Fruit fly (Drosophila melanogaster) whole organism, wandering third instar larva: Measurements from ENCODE around the gene Mlp84B.
A peak's percentile ranks its signal among the peaks of the same experiment; 100 is the strongest.

Experiments used
- CG32264 ChIP-seq: fragments of 200-800 bp; sonication (Bioruptor generic); optimal IDR thresholded peaks from 2 replicates; lab custom pipeline; 2016; ENCODE audit warnings: missing biosample characterization, missing genetic modification characterization
- CG9705 ChIP-seq: fragments of 200-800 bp; sonication (Bioruptor generic); optimal IDR thresholded peaks from 2 replicates; lab custom pipeline; 2018; ENCODE audit warnings: missing biosample characterization, mild to moderate bottlenecking, missing genetic modification characterization
- Dfd ChIP-seq: fragments of >200 bp; optimal IDR thresholded peaks from 2 replicates; lab custom pipeline; 2017; ENCODE audit warnings: missing biosample characterization, missing genetic modification characterization
- Dif ChIP-seq: fragments of 200-275, 200-300 bp; sonication (Bioruptor generic); optimal IDR thresholded peaks from 2 replicates; lab custom pipeline; 2018; ENCODE audit warnings: missing biosample characterization, missing genetic modification characterization; ENCODE audit not compliant: partially characterized antibody
- GATAd ChIP-seq: sonication (Bioruptor generic); optimal IDR thresholded peaks from 2 replicates; lab custom pipeline; 2016; ENCODE audit warnings: missing biosample characterization, missing genetic modification characterization
- HLH106 ChIP-seq: fragments of 200-800 bp; optimal IDR thresholded peaks from 3 replicates; lab custom pipeline; 2019; ENCODE audit warnings: missing biosample characterization, mild to moderate bottlenecking, missing genetic modification characterization, moderate library complexity
- Hnf4 ChIP-seq: fragments of 200-800 bp; sonication (Bioruptor generic); optimal IDR thresholded peaks from 2 replicates; lab custom pipeline; 2016; ENCODE audit warnings: missing biosample characterization, mild to moderate bottlenecking, missing genetic modification characterization
- Hr78 ChIP-seq: fragments of >200 bp; optimal IDR thresholded peaks from 2 replicates; lab custom pipeline; 2017; ENCODE audit warnings: missing biosample characterization, missing genetic modification characterization
- Hr83 ChIP-seq: fragments of 200-300 bp; sonication (Bioruptor generic); optimal IDR thresholded peaks from 2 replicates; lab custom pipeline; 2016; ENCODE audit warnings: missing biosample characterization, mild to moderate bottlenecking, missing genetic modification characterization, moderate library complexity; ENCODE audit not compliant: poor library complexity, severe bottlenecking
- Jra ChIP-seq: sonication (Bioruptor generic); optimal IDR thresholded peaks from 2 replicates; lab custom pipeline; 2016; ENCODE audit warnings: missing biosample characterization, missing genetic modification characterization
- Mio ChIP-seq: sonication (Bioruptor generic); optimal IDR thresholded peaks from 2 replicates; lab custom pipeline; 2016; ENCODE audit warnings: missing biosample characterization, missing genetic modification characterization
- Myc ChIP-seq: fragments of >200 bp; optimal IDR thresholded peaks from 2 replicates; lab custom pipeline; 2017
- N ChIP-seq: fragments of >200 bp; optimal IDR thresholded peaks from 2 replicates; lab custom pipeline; 2018; ENCODE audit warnings: missing biosample characterization, missing external identifiers, missing genetic modification characterization
- Rel ChIP-seq, 2 experiments: fragments of 200-800 bp; sonication (Bioruptor generic) in 1 of 2; optimal IDR thresholded peaks; 2 replicates in 1 of 2; 3 replicates in 1 of 2; lab custom pipeline; 2016 to 2019; ENCODE audit warnings: mild to moderate bottlenecking in 2 of 2, missing biosample characterization in 2 of 2, missing genetic modification characterization in 2 of 2, moderate library complexity in 1 of 2
- Sp1 ChIP-seq: fragments of 200-800 bp; sonication (Bioruptor generic); optimal IDR thresholded peaks from 3 replicates; lab custom pipeline; 2019; ENCODE audit warnings: missing biosample characterization, mild to moderate bottlenecking, missing genetic modification characterization, moderate library complexity
- Vsx2 ChIP-seq: fragments of 200-300, 225-300 bp; sonication (Bioruptor generic); optimal IDR thresholded peaks from 2 replicates; lab custom pipeline; 2018; ENCODE audit warnings: missing biosample characterization, missing genetic modification characterization; ENCODE audit not compliant: partially characterized antibody
- brk ChIP-seq: fragments of 200-800 bp; sonication (Bioruptor generic); optimal IDR thresholded peaks from 2 replicates; lab custom pipeline; 2016; ENCODE audit warnings: missing biosample characterization, mild to moderate bottlenecking, missing genetic modification characterization
- dl ChIP-seq, 2 experiments: fragments of 175-275, 200-275 bp in 1 of 2; fragments of 200-275 bp in 1 of 2; sonication (Bioruptor generic); optimal IDR thresholded peaks; lab custom pipeline; 2018; ENCODE audit warnings: mild to moderate bottlenecking in 2 of 2, missing biosample characterization in 2 of 2, missing genetic modification characterization in 2 of 2, moderate library complexity in 2 of 2; ENCODE audit not compliant: partially characterized antibody in 2 of 2, insufficient read depth in 1 of 2
- dmrt93B ChIP-seq: fragments of 200-800 bp; sonication (Bioruptor generic); optimal IDR thresholded peaks from 2 replicates; lab custom pipeline; 2018; ENCODE audit warnings: missing biosample characterization, mild to moderate bottlenecking, missing genetic modification characterization
- ey ChIP-seq: fragments of 200-800 bp; sonication (Bioruptor generic); optimal IDR thresholded peaks from 2 replicates; lab custom pipeline; 2016; ENCODE audit warnings: missing biosample characterization, missing genetic modification characterization
- foxo ChIP-seq, 2 experiments: fragments of 200-800 bp; sonication (Bioruptor generic); optimal IDR thresholded peaks; 2 replicates in 1 of 2; 3 replicates in 1 of 2; lab custom pipeline; 2016 to 2017; ENCODE audit warnings: missing biosample characterization in 2 of 2, missing genetic modification characterization in 2 of 2
- fru ChIP-seq: fragments of 200-800 bp; sonication (Bioruptor generic); optimal IDR thresholded peaks from 3 replicates; lab custom pipeline; 2016; ENCODE audit warnings: missing biosample characterization, mild to moderate bottlenecking, missing genetic modification characterization
- h ChIP-seq: fragments of 200-800 bp; sonication (Bioruptor generic); optimal IDR thresholded peaks from 3 replicates; lab custom pipeline; 2016; ENCODE audit warnings: missing biosample characterization, mild to moderate bottlenecking, missing genetic modification characterization
- jim ChIP-seq: fragments of 175-275, 200-325 bp; sonication (Bioruptor generic); optimal IDR thresholded peaks from 2 replicates; lab custom pipeline; 2016; ENCODE audit warnings: missing biosample characterization, mild to moderate bottlenecking, missing genetic modification characterization
- lola ChIP-seq: fragments of >200 bp; optimal IDR thresholded peaks from 2 replicates; lab custom pipeline; 2017; ENCODE audit warnings: missing biosample characterization, missing genetic modification characterization
- pan ChIP-seq: fragments of >200 bp; optimal IDR thresholded peaks from 2 replicates; lab custom pipeline; 2017
- psq ChIP-seq: fragments of 200-800 bp; sonication (Bioruptor generic); optimal IDR thresholded peaks from 3 replicates; lab custom pipeline; 2017; ENCODE audit warnings: missing biosample characterization, mild to moderate bottlenecking, missing genetic modification characterization, moderate library complexity
- rgr ChIP-seq: fragments of 200-800 bp; sonication (Bioruptor generic); optimal IDR thresholded peaks from 3 replicates; lab custom pipeline; 2016; ENCODE audit warnings: missing biosample characterization, mild to moderate bottlenecking, missing genetic modification characterization
- usp ChIP-seq: fragments of >200 bp; optimal IDR thresholded peaks from 2 replicates; lab custom pipeline; 2017; ENCODE audit warnings: missing biosample characterization, missing genetic modification characterization
- woc ChIP-seq: sonication (Bioruptor generic); optimal IDR thresholded peaks from 2 replicates; lab custom pipeline; 2016; ENCODE audit warnings: missing biosample characterization, mild to moderate bottlenecking, missing genetic modification characterization

Mlp84B gene

DNA sequence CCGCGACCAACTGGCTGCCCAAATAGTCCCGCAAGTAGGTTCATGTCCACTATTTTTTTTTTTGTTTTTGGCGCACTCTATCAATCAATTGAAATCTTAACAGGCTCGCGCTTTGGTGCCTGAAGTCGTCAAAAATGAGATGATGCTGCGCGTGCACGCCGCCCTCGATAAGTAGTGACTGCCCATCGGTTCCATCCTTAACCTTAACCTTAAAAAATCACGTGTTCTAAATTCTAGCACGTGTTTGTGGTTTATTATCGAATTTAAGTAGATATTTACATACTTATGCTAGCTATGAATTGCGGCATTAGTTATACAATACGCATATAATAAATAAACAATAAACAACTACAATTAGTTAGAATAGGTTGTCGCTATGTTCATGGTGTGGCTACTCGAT lies 23.2 kb downstream of the Mlp84B start:
- TF ChIP-seq GATAd (GFP tag; lab: Kevin White, UChicago) (no peak), Myc (lab: Kevin White, UChicago) (peak; percentile 52), dl (GFP tag; optimal IDR thresholded peaks at IDR 0.05; lab: Kevin White, UChicago; ENCODE audit: insufficient read depth in 1 of 2, partially characterized antibody in 2 of 2) (no peak)

DNA sequence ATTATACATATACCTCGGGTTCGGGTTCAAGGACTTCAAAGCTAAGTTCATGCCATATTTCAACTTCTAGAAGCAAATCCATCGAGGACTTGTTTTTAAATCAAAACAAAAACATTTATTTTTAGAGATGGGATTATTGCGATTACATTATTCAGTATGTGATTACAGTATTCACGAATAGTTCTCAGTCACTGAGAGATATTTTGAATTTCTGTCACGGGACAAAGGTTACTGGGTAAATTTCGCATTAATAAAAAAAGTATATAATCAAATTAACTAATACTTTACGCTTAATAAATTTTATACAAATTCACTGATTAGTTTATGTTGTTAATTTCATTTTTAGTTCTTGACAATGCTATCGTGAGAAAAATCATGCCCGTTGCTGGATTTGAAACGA lies 23.9 kb downstream of the Mlp84B start:
- TF ChIP-seq ey (GFP tag; lab: Kevin White, UChicago) (peak; percentile 9), Dfd (no peak), brk (GFP tag; lab: Kevin White, UChicago) (peak; percentile 8), Myc (lab: Kevin White, UChicago) (no peak), woc (GFP tag; lab: Kevin White, UChicago) (peak; percentile 10), foxo (GFP tag; optimal IDR thresholded peaks at IDR 0.05; lab: Kevin White, UChicago) (peak in 1 of 2 experiments; percentile 18), Hr83 (peak; percentile 11), dmrt93B (GFP tag; lab: Kevin White, UChicago) (no peak), HLH106 (peak; percentile 46)

DNA sequence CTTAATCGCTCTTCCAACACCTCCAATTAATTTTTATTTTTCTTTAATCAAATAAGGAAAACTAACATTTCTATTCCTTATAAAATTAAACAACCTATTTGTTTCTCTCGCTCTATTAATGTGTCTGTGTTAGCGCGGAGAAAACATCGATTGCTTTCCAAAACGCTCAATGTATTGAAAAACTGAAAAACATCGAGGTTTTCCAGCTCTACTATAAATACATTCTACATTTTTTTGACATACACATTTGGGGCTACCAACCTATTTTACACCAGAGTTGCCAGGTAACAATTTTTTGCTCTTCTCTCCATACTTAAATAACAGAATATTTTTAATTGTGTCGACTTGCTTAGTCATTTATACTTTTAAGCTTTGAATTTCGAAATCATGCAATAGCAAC lies 25.6 kb downstream of the Mlp84B start:
- no peak for TF ChIP-seq HLH106
- TF ChIP-seq CG9705 (GFP tag; lab: Kevin White, UChicago) = no peak
- no peak for TF ChIP-seq Myc (lab: Kevin White, UChicago)
- TF ChIP-seq usp (GFP tag; lab: Kevin White, UChicago) = no peak
- no peak for TF ChIP-seq Rel (GFP tag; optimal IDR thresholded peaks at IDR 0.05; lab: Kevin White, UChicago)
- no peak for TF ChIP-seq Rel (tag; optimal IDR thresholded peaks at IDR 0.05; lab: Kevin White, UChicago)
- TF ChIP-seq, all 38 proteins: peak for 0

DNA sequence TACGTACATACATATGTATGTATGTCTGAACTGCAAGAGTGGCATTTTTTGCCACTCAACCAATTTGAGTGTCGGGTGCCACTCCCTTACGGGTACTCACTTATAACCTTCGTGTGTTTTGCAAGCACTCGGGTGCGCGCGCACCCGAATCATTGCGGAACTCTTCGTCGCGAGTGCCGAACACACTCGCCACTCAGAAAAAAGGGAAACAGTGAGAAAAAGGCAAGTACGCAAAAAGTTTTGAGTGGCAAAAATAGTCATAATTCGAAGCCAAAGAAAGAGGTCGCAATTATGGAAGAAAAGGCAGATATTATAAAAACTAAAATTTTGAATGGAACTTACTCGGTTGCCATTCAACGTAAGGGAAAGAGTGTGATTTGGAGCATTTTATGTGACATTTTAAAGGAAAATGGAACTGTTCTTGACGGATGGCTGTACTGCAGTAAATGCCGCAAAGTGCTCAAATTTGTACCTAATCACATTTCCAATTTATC lies 27.1 kb downstream of the Mlp84B start:
- TF ChIP-seq fru (peak; percentile 40), jim (GFP tag; lab: Kevin White, UChicago) (no peak), psq (GFP tag; lab: Kevin White, UChicago) (no peak), Hnf4 (GFP tag; lab: Kevin White, UChicago) (no peak), usp (GFP tag; lab: Kevin White, UChicago) (no peak), ey (GFP tag; lab: Kevin White, UChicago) (peak; percentile 36), rgr (GFP tag; lab: Kevin White, UChicago) (peak; percentile 33), woc (GFP tag; lab: Kevin White, UChicago) (peak; percentile 29), brk (GFP tag; lab: Kevin White, UChicago) (peak; percentile 6), h (peak; percentile 75), Hr78 (GFP tag; lab: Kevin White, UChicago) (no peak), Vsx2 (GFP tag; lab: Kevin White, UChicago) (no peak), Rel (GFP tag; optimal IDR thresholded peaks at IDR 0.05; lab: Kevin White, UChicago) (no peak), Rel (tag; optimal IDR thresholded peaks at IDR 0.05; lab: Kevin White, UChicago) (peak; percentile 57), pan (lab: Kevin White, UChicago) (peak; percentile 40), foxo (GFP tag; optimal IDR thresholded peaks at IDR 0.05; lab: Kevin White, UChicago) (peak in 1 of 2 experiments; percentile 20), Hr83 (peak; percentile 53)

DNA sequence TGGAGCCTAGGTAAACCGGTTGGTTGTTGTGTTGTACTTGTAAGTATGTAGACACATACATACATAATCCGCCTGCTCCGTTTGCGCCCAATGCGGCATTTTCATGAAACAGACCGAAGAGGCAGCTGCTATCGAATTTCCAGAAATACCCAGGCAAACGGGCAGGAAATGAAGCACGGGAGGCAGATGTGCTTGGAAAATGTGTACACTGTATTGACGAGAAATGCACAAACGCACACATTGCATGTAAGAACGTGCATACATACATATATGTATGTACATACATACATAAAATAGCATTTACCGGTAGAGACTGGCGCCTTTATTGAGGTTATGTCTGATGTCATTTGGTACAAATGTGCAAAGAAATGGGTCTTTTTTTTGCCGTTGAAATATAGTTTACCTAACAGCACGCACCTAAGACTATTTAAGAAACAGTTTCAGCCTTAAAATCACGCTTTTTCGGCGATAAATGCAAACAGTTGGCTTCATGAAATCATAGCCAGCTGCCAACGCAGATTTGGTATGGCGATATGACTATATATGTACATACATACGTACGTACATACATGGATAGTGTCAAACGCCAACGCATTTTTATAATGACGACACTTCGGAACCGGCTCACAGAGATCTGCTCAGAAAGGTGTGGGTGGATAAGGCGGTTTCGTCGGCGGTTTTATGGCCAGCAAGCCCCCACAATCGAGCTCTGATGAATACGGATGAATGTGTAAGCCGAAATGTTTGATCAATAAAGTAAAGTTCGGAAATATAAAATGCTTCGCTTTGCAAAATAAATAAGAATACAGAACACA lies 27.8 kb downstream of the Mlp84B start:
- TF ChIP-seq HLH106 = peak; percentile 10
- no peak for TF ChIP-seq brk (GFP tag; lab: Kevin White, UChicago)
- no peak for TF ChIP-seq Rel (GFP tag; optimal IDR thresholded peaks at IDR 0.05; lab: Kevin White, UChicago)
- TF ChIP-seq Rel (tag; optimal IDR thresholded peaks at IDR 0.05; lab: Kevin White, UChicago) = peak; percentile 17
- no peak for TF ChIP-seq Myc (lab: Kevin White, UChicago)
- TF ChIP-seq, all 38 proteins: peak for 2

DNA sequence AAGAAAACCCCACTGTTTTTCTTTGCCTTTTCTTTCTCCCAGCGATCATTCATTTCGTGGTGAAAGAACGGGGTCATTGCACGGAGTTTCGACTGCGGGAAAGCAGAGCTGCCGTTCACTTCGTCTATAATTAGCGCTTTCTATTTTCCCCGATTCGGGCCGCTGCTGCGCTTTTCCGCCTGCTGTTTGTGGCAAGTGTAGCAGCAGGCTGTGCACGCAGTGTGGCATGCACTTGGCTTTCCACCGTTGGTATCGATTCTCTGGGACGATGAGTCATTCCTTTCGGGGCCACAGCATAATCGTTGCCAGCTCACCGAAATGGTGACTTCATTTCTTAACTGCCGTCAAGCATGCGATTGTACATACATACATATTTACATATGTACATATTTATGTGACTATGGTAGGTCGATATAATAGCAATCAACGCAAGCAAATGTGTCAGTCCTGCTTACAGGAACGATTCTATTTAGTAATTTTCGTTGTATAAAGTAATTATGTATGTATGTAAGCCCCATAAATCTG lies 28.6 kb downstream of the Mlp84B start:
- TF ChIP-seq dmrt93B (GFP tag; lab: Kevin White, UChicago) (no peak), lola (GFP tag; lab: Kevin White, UChicago) (no peak), brk (GFP tag; lab: Kevin White, UChicago) (peak; percentile 27), Dif (GFP tag; lab: Kevin White, UChicago) (no peak), Hr78 (GFP tag; lab: Kevin White, UChicago) (no peak), CG32264 (GFP tag; lab: Kevin White, UChicago) (no peak), Jra (peak; percentile 30), Rel (GFP tag; optimal IDR thresholded peaks at IDR 0.05; lab: Kevin White, UChicago) (no peak), Rel (tag; optimal IDR thresholded peaks at IDR 0.05; lab: Kevin White, UChicago) (peak; percentile 33), fru (no peak), Mio (GFP tag; lab: Kevin White, UChicago) (no peak), foxo (GFP tag; optimal IDR thresholded peaks at IDR 0.05; lab: Kevin White, UChicago) (no peak), woc (GFP tag; lab: Kevin White, UChicago) (no peak), N (GFP tag; lab: Kevin White, UChicago) (no peak), Hnf4 (GFP tag; lab: Kevin White, UChicago) (peak; percentile 13), Sp1 (GFP tag; lab: Kevin White, UChicago) (no peak)
- TF ChIP-seq, all 38 proteins: peak for 4
